Fruit fly (Drosophila melanogaster): ENCODE data around the gene CG5731.
A peak's percentile ranks its signal among the peaks of the same experiment; 100 is the strongest.

Gene CG5731

DNA sequence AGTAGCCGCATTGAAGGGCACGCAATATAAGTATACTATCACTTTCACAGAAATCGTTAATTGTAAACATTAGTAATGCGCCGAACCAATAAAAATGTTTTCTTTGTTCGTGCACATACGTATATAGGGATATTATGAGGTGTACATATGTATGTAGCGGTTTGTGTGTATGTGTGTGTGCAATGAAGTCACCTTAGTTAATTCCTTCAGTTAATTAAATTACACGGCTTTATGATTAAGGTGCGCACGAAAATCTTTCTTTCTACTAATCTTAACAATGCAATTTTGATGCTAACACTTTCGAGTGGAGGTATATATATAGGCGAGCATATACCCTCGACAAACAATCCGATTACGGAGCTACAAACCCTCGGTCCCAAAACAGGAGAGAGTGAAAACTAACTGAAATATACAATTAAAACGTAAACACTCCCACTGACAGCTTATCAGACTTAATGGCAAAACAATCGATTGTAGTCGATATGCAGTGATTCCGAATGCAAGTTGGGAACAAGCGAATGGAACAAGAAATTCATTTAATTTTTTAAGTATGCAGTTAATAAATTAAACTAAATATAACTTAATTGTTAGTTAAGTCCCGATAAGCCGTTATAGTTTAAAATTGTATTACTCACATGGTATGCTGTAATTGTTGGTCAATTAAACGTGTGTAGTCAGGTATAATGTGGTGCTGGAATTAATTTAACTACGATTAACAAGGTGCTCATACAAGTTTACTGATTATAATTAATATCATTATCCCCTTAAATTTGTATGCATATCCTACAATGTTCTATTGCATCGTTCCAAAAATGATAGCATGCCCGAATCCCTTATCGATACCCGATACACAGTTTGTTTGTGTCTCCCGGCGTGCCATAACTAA is 11.2 kb upstream of the CG5731 start, which contains the start of the genes Npc1a and Prosalpha6:
Npc1a (minus strand) TSS at position 716 of the 886 bp plus-strand sequence.
Prosalpha6 (plus strand) TSS at position 851 of the 886 bp plus-strand sequence.
- peak; percentile 19 for TF ChIP-seq Hnf4 (GFP tag; optimal IDR thresholded peaks at IDR 0.05)
- TF ChIP-seq Jra (GFP tag; optimal IDR thresholded peaks at IDR 0.05): no peak
- TF ChIP-seq foxo (GFP tag; optimal IDR thresholded peaks at IDR 0.05): no peak
- no peak for TF ChIP-seq HLH106 (tag; optimal IDR thresholded peaks at IDR 0.05)
- TF ChIP-seq jim (GFP tag; optimal IDR thresholded peaks at IDR 0.05): no peak
- peak; percentile 36 for TF ChIP-seq Hr83 (GFP tag; optimal IDR thresholded peaks at IDR 0.05; ENCODE audit: poor library complexity, severe bottlenecking)
- TF ChIP-seq sv (GFP tag; optimal IDR thresholded peaks at IDR 0.05): peak; percentile 44
- TF ChIP-seq Myc (optimal IDR thresholded peaks at IDR 0.05): peak; percentile 14
- TF ChIP-seq Dif (GFP tag; optimal IDR thresholded peaks at IDR 0.05; ENCODE audit: partially characterized antibody): peak; percentile 58
- peak; percentile 57 for TF ChIP-seq tai (GFP tag; optimal IDR thresholded peaks at IDR 0.05)
- TF ChIP-seq brk (GFP tag; optimal IDR thresholded peaks at IDR 0.05): no peak
- TF ChIP-seq woc (GFP tag; optimal IDR thresholded peaks at IDR 0.05): peak; percentile 88
- TF ChIP-seq ey (GFP tag; optimal IDR thresholded peaks at IDR 0.05): peak; percentile 19

dm6 chr2L:10220010-10220409 is 10.5 kb upstream of the CG5731 start:
- TF ChIP-seq Jra (GFP tag; optimal IDR thresholded peaks at IDR 0.05): no peak
- no peak for TF ChIP-seq Mio (GFP tag; optimal IDR thresholded peaks at IDR 0.05)
- TF ChIP-seq fru (GFP tag; optimal IDR thresholded peaks at IDR 0.05): no peak

- peak; percentile 1 for TF ChIP-seq brk (GFP tag; optimal IDR thresholded peaks at IDR 0.05)
- no peak for TF ChIP-seq Vsx2 (GFP tag; optimal IDR thresholded peaks at IDR 0.05; ENCODE audit: partially characterized antibody)
- no peak for TF ChIP-seq HLH106 (tag; optimal IDR thresholded peaks at IDR 0.05)
- TF ChIP-seq psq (GFP tag; optimal IDR thresholded peaks at IDR 0.05): peak; percentile 44
- TF ChIP-seq Hnf4 (GFP tag; optimal IDR thresholded peaks at IDR 0.05): peak; percentile 1
- TF ChIP-seq Rel (GFP tag; optimal IDR thresholded peaks at IDR 0.05): no peak
- TF ChIP-seq Rel (tag; optimal IDR thresholded peaks at IDR 0.05): peak; percentile 33
- no peak for TF ChIP-seq Mio (GFP tag; optimal IDR thresholded peaks at IDR 0.05)
- TF ChIP-seq CrebA (GFP tag; optimal IDR thresholded peaks at IDR 0.05; ENCODE audit: borderline replicate concordance): no peak
- peak; percentile 50 for TF ChIP-seq woc (GFP tag; optimal IDR thresholded peaks at IDR 0.05)
- no peak for TF ChIP-seq h (GFP tag; optimal IDR thresholded peaks at IDR 0.05)
These were observed 1.4 kb upstream of the CG5731 start, which contains the start of the genes CG5727 and ath for dm6 chr2L:10210631-10211557. TSS of gene CG5727 (minus strand) at chr2L:10210681. TSS of gene ath (plus strand) at chr2L:10211143.

- TF ChIP-seq Mio (GFP tag; optimal IDR thresholded peaks at IDR 0.05): no peak
- TF ChIP-seq brk (GFP tag; optimal IDR thresholded peaks at IDR 0.05): no peak
- no peak for TF ChIP-seq HLH106 (tag; optimal IDR thresholded peaks at IDR 0.05)
- TF ChIP-seq Jra (GFP tag; optimal IDR thresholded peaks at IDR 0.05): no peak
- TF ChIP-seq OdsH (GFP tag; optimal IDR thresholded peaks at IDR 0.05): no peak
- TF ChIP-seq lola (GFP tag; optimal IDR thresholded peaks at IDR 0.05): no peak
- no peak for TF ChIP-seq foxo (GFP tag; optimal IDR thresholded peaks at IDR 0.05)
- TF ChIP-seq h (GFP tag; optimal IDR thresholded peaks at IDR 0.05): no peak
- TF ChIP-seq dsf (GFP tag; optimal IDR thresholded peaks at IDR 0.05; ENCODE audit: borderline replicate concordance): no peak
- no peak for TF ChIP-seq tai (GFP tag; optimal IDR thresholded peaks at IDR 0.05)
- no peak for TF ChIP-seq Hnf4 (GFP tag; optimal IDR thresholded peaks at IDR 0.05)
- no peak for TF ChIP-seq fru (GFP tag; optimal IDR thresholded peaks at IDR 0.05)
- no peak for TF ChIP-seq sv (GFP tag; optimal IDR thresholded peaks at IDR 0.05)
- no peak for TF ChIP-seq br (GFP tag; optimal IDR thresholded peaks at IDR 0.05)
- no peak for TF ChIP-seq dl (GFP tag; optimal IDR thresholded peaks at IDR 0.05; ENCODE audit: insufficient read depth in 1 of 2, partially characterized antibody in 2 of 2)
- no peak for TF ChIP-seq CrebA (GFP tag; optimal IDR thresholded peaks at IDR 0.05; ENCODE audit: borderline replicate concordance)
- TF ChIP-seq CG32264 (GFP tag; optimal IDR thresholded peaks at IDR 0.05): no peak
- no peak for TF ChIP-seq sage (GFP tag; optimal IDR thresholded peaks at IDR 0.05)
- TF ChIP-seq pan (optimal IDR thresholded peaks at IDR 0.05): no peak
These were observed 2.8 kb downstream of the CG5731 start, which contains the start of gene Snx17 for dm6 chr2L:10206633-10207162. TSS of gene Snx17 (minus strand) at chr2L:10206961.

Measured in whole organism, wandering third instar larva.